Worm (Caenorhabditis elegans): ENCODE data around the gene ddx-46.

Gene ddx-46

ce11 chrIV:1328682-1329212, 19.3 kb upstream of the ddx-46 start, which contains the start of gene F53H1.3:
F53H1.3 (plus strand) TSS chrIV:1329162.
- TF ChIP-seq hmbx-1 (tag; optimal IDR thresholded peaks at IDR 0.05) (no peak), ceh-36 (tag; optimal IDR thresholded peaks at IDR 0.05) (no peak), sea-1 (GFP tag; conservative IDR thresholded peaks at IDR 0.05) (no peak), B0310.2 (tag; optimal IDR thresholded peaks at IDR 0.05) (no peak), ama-1 (optimal IDR thresholded peaks at IDR 0.05) (no peak), tra-4 (tag; optimal IDR thresholded peaks at IDR 0.05) (no peak), aly-1 (tag; optimal IDR thresholded peaks at IDR 0.05) (no peak), ceh-13 (GFP tag; optimal IDR thresholded peaks at IDR 0.05) (no peak), hnd-1 (tag; optimal IDR thresholded peaks at IDR 0.05) (no peak)

ce11 chrIV:1310337-1310736, 887 bp upstream of the ddx-46 start:
- TF ChIP-seq ceh-36 (tag; optimal IDR thresholded peaks at IDR 0.05) (no peak), flt-1 (GFP tag; IDR thresholded peaks at IDR 0.05) (no peak), sea-1 (GFP tag; conservative IDR thresholded peaks at IDR 0.05) (no peak), tbx-11 (GFP tag; IDR thresholded peaks at IDR 0.05) (no peak), hnd-1 (tag; optimal IDR thresholded peaks at IDR 0.05) (no peak), ets-7 (tag; optimal IDR thresholded peaks at IDR 0.05) (no peak), aly-1 (tag; optimal IDR thresholded peaks at IDR 0.05) (no peak), ama-1 (optimal IDR thresholded peaks at IDR 0.05) (no peak), pes-1 (GFP tag; IDR thresholded peaks at IDR 0.05) (no peak), scrt-1 (GFP tag; IDR thresholded peaks at IDR 0.05) (no peak), tbx-37 (GFP tag; conservative IDR thresholded peaks at IDR 0.05) (no peak)

ce11 chrIV:1298984-1299383, 10.5 kb downstream of the ddx-46 start:
- TF ChIP-seq sea-1 (GFP tag; conservative IDR thresholded peaks at IDR 0.05) (no peak), pes-1 (GFP tag; IDR thresholded peaks at IDR 0.05) (no peak), B0310.2 (tag; optimal IDR thresholded peaks at IDR 0.05) (no peak), ets-7 (tag; optimal IDR thresholded peaks at IDR 0.05) (no peak), F13C5.2 (tag; optimal IDR thresholded peaks at IDR 0.05) (no peak), tbx-37 (GFP tag; conservative IDR thresholded peaks at IDR 0.05) (no peak), flt-1 (GFP tag; IDR thresholded peaks at IDR 0.05) (no peak), hmg-4 (GFP tag; optimal IDR thresholded peaks at IDR 0.05) (no peak), ceh-36 (tag; optimal IDR thresholded peaks at IDR 0.05) (no peak), ama-1 (optimal IDR thresholded peaks at IDR 0.05) (no peak), scrt-1 (GFP tag; IDR thresholded peaks at IDR 0.05) (no peak), ceh-13 (GFP tag; optimal IDR thresholded peaks at IDR 0.05) (no peak), hmbx-1 (tag; optimal IDR thresholded peaks at IDR 0.05) (no peak)

- TF ChIP-seq ceh-36 (tag; optimal IDR thresholded peaks at IDR 0.05): no peak
- no peak for TF ChIP-seq aly-1 (tag; optimal IDR thresholded peaks at IDR 0.05)
- TF ChIP-seq tbx-37 (GFP tag; conservative IDR thresholded peaks at IDR 0.05): no peak
- TF ChIP-seq hmg-4 (GFP tag; optimal IDR thresholded peaks at IDR 0.05): no peak
- no peak for TF ChIP-seq ama-1 (optimal IDR thresholded peaks at IDR 0.05)
- no peak for TF ChIP-seq F13C5.2 (tag; optimal IDR thresholded peaks at IDR 0.05)
- TF ChIP-seq flt-1 (GFP tag; IDR thresholded peaks at IDR 0.05): no peak
- TF ChIP-seq sea-1 (GFP tag; conservative IDR thresholded peaks at IDR 0.05): no peak
- TF ChIP-seq tbx-11 (GFP tag; IDR thresholded peaks at IDR 0.05): no peak
- no peak for TF ChIP-seq B0310.2 (tag; optimal IDR thresholded peaks at IDR 0.05)
- TF ChIP-seq tra-4 (tag; optimal IDR thresholded peaks at IDR 0.05): no peak
- no peak for TF ChIP-seq scrt-1 (GFP tag; IDR thresholded peaks at IDR 0.05)
- no peak for TF ChIP-seq ets-7 (tag; optimal IDR thresholded peaks at IDR 0.05)
- TF ChIP-seq hmbx-1 (tag; optimal IDR thresholded peaks at IDR 0.05): no peak
- no peak for TF ChIP-seq hnd-1 (tag; optimal IDR thresholded peaks at IDR 0.05)
- TF ChIP-seq pes-1 (GFP tag; IDR thresholded peaks at IDR 0.05): no peak
- no peak for TF ChIP-seq ceh-13 (GFP tag; optimal IDR thresholded peaks at IDR 0.05)
Observed at ce11 chrIV:1289327-1289726, 20.1 kb downstream of the ddx-46 start, which contains the start of gene plst-1. plst-1 (plus strand) TSS chrIV:1289627.

- TF ChIP-seq tbx-37 (GFP tag; conservative IDR thresholded peaks at IDR 0.05) (no peak), scrt-1 (GFP tag; IDR thresholded peaks at IDR 0.05) (no peak), pes-1 (GFP tag; IDR thresholded peaks at IDR 0.05) (no peak), aly-1 (tag; optimal IDR thresholded peaks at IDR 0.05) (no peak), ets-7 (tag; optimal IDR thresholded peaks at IDR 0.05) (no peak), ceh-36 (tag; optimal IDR thresholded peaks at IDR 0.05) (no peak), hnd-1 (tag; optimal IDR thresholded peaks at IDR 0.05) (no peak), ceh-13 (GFP tag; optimal IDR thresholded peaks at IDR 0.05) (no peak), ama-1 (optimal IDR thresholded peaks at IDR 0.05) (no peak), sea-1 (GFP tag; conservative IDR thresholded peaks at IDR 0.05) (no peak), F13C5.2 (tag; optimal IDR thresholded peaks at IDR 0.05) (no peak), tra-4 (tag; optimal IDR thresholded peaks at IDR 0.05) (no peak), B0310.2 (tag; optimal IDR thresholded peaks at IDR 0.05) (no peak), hmbx-1 (tag; optimal IDR thresholded peaks at IDR 0.05) (no peak), tbx-11 (GFP tag; IDR thresholded peaks at IDR 0.05) (no peak), hmg-4 (GFP tag; optimal IDR thresholded peaks at IDR 0.05) (no peak), flt-1 (GFP tag; IDR thresholded peaks at IDR 0.05) (no peak)
Observed at ce11 chrIV:1286549-1286948, 22.9 kb downstream of the ddx-46 start.

ce11 chrIV:1284877-1285276, 24.6 kb downstream of the ddx-46 start:
- TF ChIP-seq F13C5.2 (tag; optimal IDR thresholded peaks at IDR 0.05) (no peak), hmg-4 (GFP tag; optimal IDR thresholded peaks at IDR 0.05) (no peak), ama-1 (optimal IDR thresholded peaks at IDR 0.05) (no peak), aly-1 (tag; optimal IDR thresholded peaks at IDR 0.05) (no peak), ceh-36 (tag; optimal IDR thresholded peaks at IDR 0.05) (no peak), hmbx-1 (tag; optimal IDR thresholded peaks at IDR 0.05) (no peak), tbx-11 (GFP tag; IDR thresholded peaks at IDR 0.05) (no peak), pes-1 (GFP tag; IDR thresholded peaks at IDR 0.05) (no peak), tra-4 (tag; optimal IDR thresholded peaks at IDR 0.05) (no peak), ets-7 (tag; optimal IDR thresholded peaks at IDR 0.05) (no peak), scrt-1 (GFP tag; IDR thresholded peaks at IDR 0.05) (no peak), ceh-13 (GFP tag; optimal IDR thresholded peaks at IDR 0.05) (no peak)

- TF ChIP-seq pes-1 (GFP tag; IDR thresholded peaks at IDR 0.05) (no peak), hmg-4 (GFP tag; optimal IDR thresholded peaks at IDR 0.05) (peak; percentile 8), sea-1 (GFP tag; conservative IDR thresholded peaks at IDR 0.05) (no peak)
Observed at ce11 chrIV:1278945-1279344, 30.5 kb downstream of the ddx-46 start.

Data from whole organism, early embryonic.